Fruit fly (Drosophila melanogaster) whole organism, embryonic: ENCODE results near the gene CG11562.

Experiments
- Ada2b ChIP-seq: fragments of 200-800 bp; sonication (Bioruptor generic); IDR thresholded peaks from 2 replicates; pipeline ENCODE4 v1.3.6; 2022; ENCODE audit warnings: missing biosample characterization, missing genetic modification characterization
- Asciz ChIP-seq: fragments of 200-800 bp; sonication (Bioruptor generic); optimal IDR thresholded peaks from 2 replicates; lab custom pipeline; 2017; ENCODE audit warnings: missing biosample characterization, mild to moderate bottlenecking, missing genetic modification characterization, missing genetic modification reagents
- BEAF-32 ChIP-seq: fragments of 200-800 bp; sonication (Bioruptor generic); optimal IDR thresholded peaks from 3 replicates; lab custom pipeline; 2017; ENCODE audit warnings: missing biosample characterization, missing genetic modification characterization, mild to moderate bottlenecking, moderate library complexity, missing genetic modification reagents
- BtbVII ChIP-seq: fragments of 200-800 bp; sonication (Bioruptor generic); optimal IDR thresholded peaks from 3 replicates; lab custom pipeline; 2017; ENCODE audit warnings: missing biosample characterization, mild to moderate bottlenecking, missing genetic modification characterization
- CG10462 ChIP-seq: fragments of 200-800 bp; sonication (Bioruptor generic); optimal IDR thresholded peaks from 2 replicates; lab custom pipeline; 2016; ENCODE audit warnings: missing biosample characterization, missing genetic modification characterization
- CG10565 ChIP-seq: fragments of 200-800 bp; sonication (Bioruptor generic); optimal IDR thresholded peaks from 3 replicates; lab custom pipeline; 2016; ENCODE audit warnings: missing biosample characterization, mild to moderate bottlenecking, missing genetic modification characterization
- CG11085 ChIP-seq: fragments of 200-800 bp; sonication (Bioruptor generic); IDR thresholded peaks from 2 replicates; pipeline ENCODE4 v1.3.6; 2022; ENCODE audit warnings: missing biosample characterization, missing genetic modification characterization
- CG11398 ChIP-seq: fragments of 200-800 bp; sonication (Bioruptor generic); optimal IDR thresholded peaks from 2 replicates; lab custom pipeline; 2016; ENCODE audit warnings: missing biosample characterization, missing genetic modification characterization
- CG14014 ChIP-seq: fragments of 200-800 bp; sonication (Bioruptor generic); IDR thresholded peaks from 2 replicates; pipeline ENCODE4 v1.3.6; 2022; ENCODE audit warnings: missing biosample characterization, missing genetic modification characterization
- CG1832 ChIP-seq: fragments of 200-800 bp; sonication (Bioruptor generic); optimal IDR thresholded peaks from 2 replicates; lab custom pipeline; 2017; ENCODE audit warnings: missing biosample characterization, mild to moderate bottlenecking, missing genetic modification characterization, inconsistent platforms
- CG30431 ChIP-seq: fragments of 200-800 bp; sonication (Bioruptor generic); optimal IDR thresholded peaks from 2 replicates; lab custom pipeline; 2017; ENCODE audit warnings: missing biosample characterization, missing genetic modification characterization
- CG3163 ChIP-seq: fragments of 200-800 bp; sonication (Bioruptor generic); optimal IDR thresholded peaks from 3 replicates; lab custom pipeline; 2016; ENCODE audit warnings: missing biosample characterization, missing genetic modification characterization
- CG33213 ChIP-seq: fragments of 200-800 bp; sonication (Bioruptor generic); optimal IDR thresholded peaks from 3 replicates; lab custom pipeline; 2016; ENCODE audit warnings: missing biosample characterization, missing genetic modification characterization
- CG34224 ChIP-seq: fragments of 200-800 bp; sonication (Bioruptor generic); IDR thresholded peaks from 3 replicates; pipeline ENCODE4 v1.3.6; 2022; ENCODE audit warnings: missing biosample characterization, missing genetic modification characterization; ENCODE audit not compliant: partially characterized antibody
- CG3995 ChIP-seq: fragments of 200-800 bp; sonication (Bioruptor generic); optimal IDR thresholded peaks from 3 replicates; lab custom pipeline; 2016; ENCODE audit warnings: missing biosample characterization, missing genetic modification characterization
- CG4282 ChIP-seq: fragments of 200-800 bp; sonication (Bioruptor generic); optimal IDR thresholded peaks from 2 replicates; lab custom pipeline; 2016; ENCODE audit warnings: missing biosample characterization, missing genetic modification characterization
- CG4360 ChIP-seq: fragments of 200-800 bp; sonication (Bioruptor generic); IDR thresholded peaks from 2 replicates; pipeline ENCODE4 v1.3.6; 2022; ENCODE audit warnings: missing biosample characterization, missing genetic modification characterization
- CG6654 ChIP-seq: fragments of 200-800 bp; sonication (Bioruptor generic); optimal IDR thresholded peaks from 2 replicates; lab custom pipeline; 2017; ENCODE audit warnings: missing biosample characterization, mild to moderate bottlenecking, missing genetic modification characterization
- CG7786 ChIP-seq: fragments of 200-800 bp; sonication (Bioruptor generic); optimal IDR thresholded peaks from 2 replicates; lab custom pipeline; 2016; ENCODE audit warnings: missing biosample characterization, missing genetic modification characterization
- CG8765 ChIP-seq: fragments of 200-800 bp; sonication (Bioruptor generic); IDR thresholded peaks from 2 replicates; pipeline ENCODE4 v1.3.6; 2022; ENCODE audit warnings: missing biosample characterization, missing genetic modification characterization
- CG8944 ChIP-seq: fragments of 200-800 bp; sonication (Bioruptor generic); optimal IDR thresholded peaks from 3 replicates; lab custom pipeline; 2016; ENCODE audit warnings: missing biosample characterization, missing genetic modification characterization
- D19B ChIP-seq: fragments of 200-800 bp; sonication (Bioruptor generic); optimal IDR thresholded peaks from 2 replicates; lab custom pipeline; 2017; ENCODE audit warnings: missing biosample characterization, mild to moderate bottlenecking, missing genetic modification characterization
- Doc2 ChIP-seq: fragments of 200-800 bp; sonication (Bioruptor generic); IDR thresholded peaks from 2 replicates; pipeline ENCODE4 v1.3.6; 2022; ENCODE audit warnings: missing biosample characterization, missing genetic modification characterization
- Dref ChIP-seq: fragments of 200-800 bp; sonication (Bioruptor generic); IDR thresholded peaks from 2 replicates; pipeline ENCODE4 v1.3.6; 2022; ENCODE audit warnings: missing biosample characterization, missing genetic modification characterization
- E2f1 ChIP-seq: fragments of 200-800 bp; sonication (Bioruptor generic); IDR thresholded peaks from 2 replicates; pipeline ENCODE4 v1.3.6; 2022; ENCODE audit warnings: missing biosample characterization, missing genetic modification characterization
- Ets97D ChIP-seq: fragments of 200-800 bp; sonication (Bioruptor generic); optimal IDR thresholded peaks from 3 replicates; lab custom pipeline; 2016; ENCODE audit warnings: missing biosample characterization, missing genetic modification characterization
- Gug ChIP-seq: fragments of 200-800 bp; sonication (Bioruptor generic); IDR thresholded peaks from 4 replicates; pipeline ENCODE4 v1.3.6; 2022; ENCODE audit warnings: missing biosample characterization, missing genetic modification characterization
- Max ChIP-seq: fragments of 200-800 bp; sonication (Bioruptor generic); optimal IDR thresholded peaks from 2 replicates; lab custom pipeline; 2016; ENCODE audit warnings: missing biosample characterization, mild to moderate bottlenecking, missing genetic modification characterization
- Neu2 ChIP-seq: fragments of 200-800 bp; sonication (Bioruptor generic); optimal IDR thresholded peaks from 3 replicates; lab custom pipeline; 2016; ENCODE audit warnings: missing biosample characterization, missing genetic modification characterization, borderline replicate concordance
- Oaz ChIP-seq: fragments of 200-800 bp; sonication (Bioruptor generic); IDR thresholded peaks from 2 replicates; pipeline ENCODE4 v1.3.6; 2022; ENCODE audit warnings: missing biosample characterization, missing genetic modification characterization
- Rx ChIP-seq: fragments of 200-800 bp; sonication (Bioruptor generic); IDR thresholded peaks from 2 replicates; pipeline ENCODE4 v1.3.6; 2022; ENCODE audit warnings: missing biosample characterization, missing genetic modification characterization
- Scr ChIP-seq: fragments of 200-800 bp; sonication (Bioruptor generic); IDR thresholded peaks from 2 replicates; pipeline ENCODE4 v1.3.6; 2022; ENCODE audit warnings: missing biosample characterization, missing genetic modification characterization; ENCODE audit not compliant: partially characterized antibody
- bbx ChIP-seq: fragments of 200-800 bp; sonication (Bioruptor generic); IDR thresholded peaks from 2 replicates; pipeline ENCODE4 v1.3.6; 2022; ENCODE audit warnings: missing biosample characterization, missing genetic modification characterization; ENCODE audit not compliant: partially characterized antibody
- crol ChIP-seq: fragments of 200-800 bp; sonication (Bioruptor generic); IDR thresholded peaks from 2 replicates; pipeline ENCODE4 v1.3.6; 2022; ENCODE audit warnings: missing biosample characterization, missing genetic modification characterization
- crp ChIP-seq, 2 experiments: fragments of 200-800 bp; sonication (Bioruptor generic); optimal IDR thresholded peaks; 2 replicates in 1 of 2; 3 replicates in 1 of 2; lab custom pipeline; 2017; ENCODE audit warnings: missing biosample characterization in 2 of 2, missing genetic modification characterization in 2 of 2, mild to moderate bottlenecking in 1 of 2, moderate library complexity in 1 of 2
- da ChIP-seq: fragments of 200-800 bp; sonication (Bioruptor generic); optimal IDR thresholded peaks from 2 replicates; lab custom pipeline; 2016; ENCODE audit warnings: missing biosample characterization, missing genetic modification characterization
- danr ChIP-seq: fragments of 200-800 bp; sonication (Bioruptor generic); IDR thresholded peaks from 2 replicates; pipeline ENCODE4 v1.3.6; 2022; ENCODE audit warnings: missing biosample characterization, missing genetic modification characterization
- fd3F ChIP-seq: fragments of 200-800 bp; sonication (Bioruptor generic); optimal IDR thresholded peaks from 2 replicates; lab custom pipeline; 2018; ENCODE audit warnings: missing biosample characterization, mild to moderate bottlenecking, missing genetic modification characterization, moderate library complexity
- fu2 ChIP-seq: fragments of 200-800 bp; sonication (Bioruptor generic); optimal IDR thresholded peaks from 2 replicates; lab custom pipeline; 2016; ENCODE audit warnings: missing biosample characterization, missing genetic modification characterization
- gcm ChIP-seq: fragments of 200-800 bp; sonication (Bioruptor generic); optimal IDR thresholded peaks from 2 replicates; lab custom pipeline; 2019; ENCODE audit warnings: missing biosample characterization, mild to moderate bottlenecking, missing genetic modification characterization, moderate library complexity
- hkb ChIP-seq, 2 experiments: fragments of 200-800 bp in 1 of 2; fragments of >200 bp in 1 of 2; sonication (Bioruptor generic) in 1 of 2; IDR thresholded peaks in 1 of 2; optimal IDR thresholded peaks in 1 of 2; 2 replicates each; pipeline versions ENCODE4 v1.3.6 to Lab custom; 2017 to 2022; ENCODE audit warnings: missing biosample characterization in 1 of 2, missing genetic modification characterization in 1 of 2
- ken ChIP-seq: fragments of 200-800 bp; sonication (Bioruptor generic); IDR thresholded peaks from 3 replicates; pipeline ENCODE4 v1.3.6; 2022; ENCODE audit warnings: missing biosample characterization, missing genetic modification characterization
- kni ChIP-seq: fragments of 200-800 bp; sonication (Bioruptor generic); optimal IDR thresholded peaks from 3 replicates; lab custom pipeline; 2017; ENCODE audit warnings: mild to moderate bottlenecking, missing biosample characterization, missing genetic modification reagents, missing genetic modification characterization
- knrl ChIP-seq: fragments of 200-800 bp; sonication (Bioruptor generic); IDR thresholded peaks from 3 replicates; pipeline ENCODE4 v1.3.6; 2022; ENCODE audit warnings: missing biosample characterization, missing genetic modification characterization; ENCODE audit not compliant: partially characterized antibody
- lbe ChIP-seq: fragments of 200-800 bp; sonication (Bioruptor generic); optimal IDR thresholded peaks from 2 replicates; lab custom pipeline; 2016; ENCODE audit warnings: missing biosample characterization, mild to moderate bottlenecking, missing genetic modification characterization
- repo ChIP-seq: fragments of 200-800 bp; sonication (Bioruptor generic); optimal IDR thresholded peaks from 2 replicates; lab custom pipeline; 2016; ENCODE audit warnings: missing biosample characterization, missing genetic modification characterization
- sima ChIP-seq: fragments of 200-800 bp; sonication (Bioruptor generic); optimal IDR thresholded peaks from 2 replicates; lab custom pipeline; 2016; ENCODE audit warnings: missing biosample characterization, missing genetic modification characterization
- stwl ChIP-seq: fragments of 200-800 bp; sonication (Bioruptor generic); optimal IDR thresholded peaks from 3 replicates; lab custom pipeline; 2018; ENCODE audit warnings: missing biosample characterization, mild to moderate bottlenecking, missing genetic modification characterization, moderate library complexity
- trh ChIP-seq: fragments of 200-800 bp; sonication (Bioruptor generic); optimal IDR thresholded peaks from 2 replicates; lab custom pipeline; 2016; ENCODE audit warnings: missing biosample characterization, missing genetic modification characterization
- vvl ChIP-seq: fragments of 200-800 bp; sonication (Bioruptor generic); IDR thresholded peaks from 2 replicates; pipeline ENCODE4 v1.3.6; 2022; ENCODE audit warnings: missing biosample characterization, missing genetic modification characterization

Gene CG11562

DNA sequence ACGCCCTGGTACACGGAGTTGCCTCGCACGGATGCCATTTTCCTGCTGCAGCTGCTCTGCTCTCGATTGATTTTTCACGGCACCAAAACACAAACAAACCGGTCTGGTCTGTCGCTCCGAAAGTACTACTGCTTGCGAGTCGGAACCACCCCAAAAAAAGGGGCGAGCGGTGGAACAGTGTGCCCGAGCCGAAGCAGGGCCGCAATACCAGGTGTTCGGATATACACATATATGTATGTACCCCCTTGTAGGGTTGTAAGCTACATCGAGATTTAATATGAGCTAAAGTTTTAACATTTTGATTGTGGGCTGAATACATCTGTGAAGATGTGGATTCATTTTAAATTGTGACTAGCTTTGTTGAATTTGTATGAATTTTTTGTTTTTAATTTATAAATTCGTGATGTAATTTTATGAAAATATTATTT lies 6.6 kb upstream of the CG11562 start (continued):
- TF ChIP-seq bbx (peak; percentile 61; the same call in 1 of the 2 replicates), crp (GFP tag; optimal IDR thresholded peaks at IDR 0.05; lab: Kevin White, UChicago) (peak in 1 of 2 experiments; percentile 44), CG6654 (no peak), CG4360 (GFP tag; lab: Robert Waterston, UW) (no peak), CG34224 (GFP tag; lab: Robert Waterston, UW) (peak; percentile 26; the same call in 1 of the 3 replicates), Ada2b (no peak), CG7786 (GFP tag; lab: Kevin White, UChicago) (peak; percentile 29), Asciz (GFP tag; lab: Kevin White, UChicago) (peak; percentile 52), trh (no peak), CG30431 (GFP tag; lab: Kevin White, UChicago) (no peak), Oaz (GFP tag; lab: Robert Waterston, UW) (no peak), hkb (optimal IDR thresholded peaks at IDR 0.05; lab: Kevin White, UChicago) (no peak), hkb (GFP tag; IDR thresholded peaks at IDR 0.05; lab: Robert Waterston, UW) (peak; percentile 42; the same call in 1 of the 2 replicates), gcm (peak; percentile 56), CG33213 (peak; percentile 70), lbe (no peak), kni (GFP tag; lab: Kevin White, UChicago) (no peak), Dref (peak; percentile 43), CG8765 (no peak), Max (GFP tag; lab: Kevin White, UChicago) (peak; percentile 0), CG1832 (no peak), CG3995 (GFP tag; lab: Kevin White, UChicago) (no peak), CG11085 (no peak), Neu2 (GFP tag; lab: Kevin White, UChicago) (no peak), Ets97D (GFP tag; lab: Kevin White, UChicago) (peak; percentile 76), repo (GFP tag; lab: Kevin White, UChicago) (no peak), vvl (GFP tag; lab: Robert Waterston, UW) (peak; percentile 75), CG11398 (GFP tag; lab: Kevin White, UChicago) (no peak), Scr (GFP tag; lab: Robert Waterston, UW) (peak; percentile 20; the same call in 1 of the 2 replicates), D19B (GFP tag; lab: Kevin White, UChicago) (no peak), CG14014 (GFP tag; lab: Robert Waterston, UW) (peak; percentile 21; the same call in 1 of the 2 replicates), ken (GFP tag; lab: Robert Waterston, UW) (0 out of 3 replicates have a peak, but pooled peaks have one; percentile 29), BtbVII (peak; percentile 1), CG4282 (GFP tag; lab: Kevin White, UChicago) (no peak), da (GFP tag; lab: Kevin White, UChicago) (peak; percentile 12), fd3F (GFP tag; lab: Kevin White, UChicago) (peak; percentile 15), Rx (GFP tag; lab: Robert Waterston, UW) (no peak), fu2 (GFP tag; lab: Kevin White, UChicago) (peak; percentile 21), CG3163 (no peak), BEAF-32 (peak; percentile 31), stwl (tag; lab: Kevin White, UChicago) (peak; percentile 77), crol (GFP tag; lab: Robert Waterston, UW) (peak; percentile 52; the same call in 1 of the 2 replicates), sima (no peak), E2f1 (GFP tag; lab: Robert Waterston, UW) (no peak), Gug (no peak), CG10462 (GFP tag; lab: Kevin White, UChicago) (no peak), CG10565 (GFP tag; lab: Kevin White, UChicago) (no peak), CG8944 (GFP tag; lab: Kevin White, UChicago) (no peak), Doc2 (GFP tag; lab: Robert Waterston, UW) (no peak), danr (GFP tag; lab: Robert Waterston, UW) (no peak), knrl (peak; percentile 26; the same call in 1 of the 3 replicates)
